Fruit fly (Drosophila melanogaster) whole organism, adult: ENCODE measurements around the gene CG18493.

Experiments
- Crg-1 ChIP-seq: fragments of 200-800 bp; sonication (Bioruptor generic); optimal IDR thresholded peaks from 2 replicates; lab custom pipeline; 2016; ENCODE audit warnings: missing biosample characterization, missing genetic modification characterization
- Mnt ChIP-seq: fragments of 200-800 bp; sonication (Bioruptor generic); optimal IDR thresholded peaks from 2 replicates; lab custom pipeline; 2016; ENCODE audit warnings: missing biosample characterization, mild to moderate bottlenecking, missing genetic modification characterization
- bab1 ChIP-seq: fragments of 200-800 bp; sonication (Bioruptor generic); optimal IDR thresholded peaks from 3 replicates; lab custom pipeline; 2019; ENCODE audit warnings: missing biosample characterization, mild to moderate bottlenecking, missing genetic modification characterization, moderate library complexity
- kay ChIP-seq: fragments of 200-800 bp; sonication (Bioruptor generic); peaks from one replicate; lab custom pipeline; 2016; ENCODE audit warnings: missing biosample characterization, missing genetic modification characterization, borderline replicate concordance
- ovo ChIP-seq: fragments of 200-800 bp; sonication (Bioruptor generic); optimal IDR thresholded peaks from 2 replicates; lab custom pipeline; 2016; ENCODE audit warnings: missing biosample characterization, missing genetic modification characterization

DNA sequence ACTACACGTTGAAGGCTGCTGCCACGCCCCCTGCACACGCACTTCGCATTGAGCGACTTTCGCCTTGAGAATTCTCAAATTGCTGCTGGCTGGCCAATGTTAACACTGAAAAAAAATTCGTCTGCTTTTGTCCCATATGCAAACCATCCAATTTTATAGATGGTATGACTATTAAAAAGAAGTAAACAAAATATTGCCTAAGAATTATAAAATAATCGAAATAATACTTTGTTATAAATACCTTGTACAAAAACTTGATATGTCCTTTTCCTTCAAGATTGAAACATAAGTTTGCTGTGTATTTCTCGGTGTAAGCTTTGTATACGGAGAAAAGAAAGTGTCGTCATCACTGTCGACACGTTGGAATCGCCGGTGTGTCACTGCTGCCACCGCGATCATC, 27.2 kb upstream of the CG18493 start:
- TF ChIP-seq Crg-1, result no peak
- no peak for TF ChIP-seq bab1 (GFP tag; lab: Kevin White, UChicago)
- TF ChIP-seq ovo (GFP tag; lab: Kevin White, UChicago), result no peak
- no peak for TF ChIP-seq Mnt (GFP tag; lab: Kevin White, UChicago)
- no peak for TF ChIP-seq kay (GFP tag; lab: Kevin White, UChicago)
